Fruit fly (Drosophila melanogaster) whole organism, wandering third instar larva: ENCODE results near the gene Polr2J.

ENCODE experiments used
- Dif ChIP-seq: fragments of 200-275, 200-300 bp; sonication (Bioruptor generic); optimal IDR thresholded peaks from 2 replicates; lab custom pipeline; 2018; ENCODE audit warnings: missing biosample characterization, missing genetic modification characterization; ENCODE audit not compliant: partially characterized antibody
- psq ChIP-seq: fragments of 200-800 bp; sonication (Bioruptor generic); optimal IDR thresholded peaks from 3 replicates; lab custom pipeline; 2017; ENCODE audit warnings: missing biosample characterization, mild to moderate bottlenecking, missing genetic modification characterization, moderate library complexity
- rgr ChIP-seq: fragments of 200-800 bp; sonication (Bioruptor generic); optimal IDR thresholded peaks from 3 replicates; lab custom pipeline; 2016; ENCODE audit warnings: missing biosample characterization, mild to moderate bottlenecking, missing genetic modification characterization

- TF ChIP-seq psq (GFP tag; lab: Kevin White, UChicago) (no peak), Dif (GFP tag; lab: Kevin White, UChicago) (no peak), rgr (no peak)
These were observed 29.1 kb downstream of the Polr2J start for dm6 chr2L:17381075-17381474.
